Worm (Caenorhabditis elegans): Measurements from ENCODE around the gene C17A2.3.

The C17A2.3 gene

ce11 chrII:3808104-3808503 lies 35.3 kb upstream of the C17A2.3 start, which contains the start of gene F54D10.5 (continued):
- TF ChIP-seq ceh-16 (tag; optimal IDR thresholded peaks at IDR 0.05) (peak; percentile 1), nhr-237 (tag; optimal IDR thresholded peaks at IDR 0.05) (peak; percentile 22), gmeb-1 (tag; optimal IDR thresholded peaks at IDR 0.05) (peak; percentile 95), crh-2 (tag; optimal IDR thresholded peaks at IDR 0.05) (peak; percentile 83), lsy-2 (tag; optimal IDR thresholded peaks at IDR 0.05) (peak; percentile 69 to 88), blmp-1 (tag; optimal IDR thresholded peaks at IDR 0.05; ENCODE audit: insufficient read depth) (no peak), lin-39 (tag; optimal IDR thresholded peaks at IDR 0.05) (no peak), alr-1 (tag; optimal IDR thresholded peaks at IDR 0.05) (no peak), ama-1 (optimal IDR thresholded peaks at IDR 0.05) (no peak), nhr-10 (tag; optimal IDR thresholded peaks at IDR 0.05) (peak; percentile 4), Y55F3AM.14 (GFP tag; optimal IDR thresholded peaks at IDR 0.05) (no peak), sma-9 (GFP tag; optimal IDR thresholded peaks at IDR 0.05) (peak; percentile 84), sma-9 (tag; optimal IDR thresholded peaks at IDR 0.05) (no peak), sma-3 (GFP tag; optimal IDR thresholded peaks at IDR 0.05) (peak; percentile 82), unc-55 (GFP tag; optimal IDR thresholded peaks at IDR 0.05) (peak; percentile 87), unc-39 (tag; optimal IDR thresholded peaks at IDR 0.05) (no peak)

ce11 chrII:3808643-3809042 lies 34.8 kb upstream of the C17A2.3 start:
- TF ChIP-seq blmp-1 (tag; optimal IDR thresholded peaks at IDR 0.05; ENCODE audit: insufficient read depth) (no peak), fos-1 (tag; optimal IDR thresholded peaks at IDR 0.05) (no peak), nhr-77 (tag; optimal IDR thresholded peaks at IDR 0.05) (no peak), alr-1 (tag; optimal IDR thresholded peaks at IDR 0.05) (no peak), ztf-1 (GFP tag; conservative IDR thresholded peaks at IDR 0.05) (no peak), nhr-129 (tag; optimal IDR thresholded peaks at IDR 0.05) (no peak), crh-2 (tag; optimal IDR thresholded peaks at IDR 0.05) (no peak), mab-5 (tag; optimal IDR thresholded peaks at IDR 0.05) (no peak), mdl-1 (tag; optimal IDR thresholded peaks at IDR 0.05) (no peak), zag-1 (tag; optimal IDR thresholded peaks at IDR 0.05) (no peak), nhr-11 (tag; optimal IDR thresholded peaks at IDR 0.05) (no peak), unc-39 (tag; optimal IDR thresholded peaks at IDR 0.05) (no peak), snpc-4 (tag; optimal IDR thresholded peaks at IDR 0.05) (no peak)

ce11 chrII:3810550-3810949 lies 32.9 kb upstream of the C17A2.3 start:
- TF ChIP-seq F13H6.1 (tag; optimal IDR thresholded peaks at IDR 0.05) (peak; percentile 70), Y55F3AM.14 (GFP tag; optimal IDR thresholded peaks at IDR 0.05) (no peak), gmeb-1 (tag; optimal IDR thresholded peaks at IDR 0.05) (peak; percentile 40), ceh-82 (tag; optimal IDR thresholded peaks at IDR 0.05) (no peak), ama-1 (optimal IDR thresholded peaks at IDR 0.05) (no peak), unc-39 (tag; optimal IDR thresholded peaks at IDR 0.05) (no peak), crh-2 (tag; optimal IDR thresholded peaks at IDR 0.05) (peak; percentile 61), R02D3.7 (tag; optimal IDR thresholded peaks at IDR 0.05) (no peak), unc-55 (GFP tag; optimal IDR thresholded peaks at IDR 0.05) (peak; percentile 40), lin-13 (GFP tag; optimal IDR thresholded peaks at IDR 0.05) (peak; percentile 39), ceh-16 (tag; optimal IDR thresholded peaks at IDR 0.05) (no peak), zag-1 (tag; optimal IDR thresholded peaks at IDR 0.05) (no peak), mbf-1 (tag; optimal IDR thresholded peaks at IDR 0.05) (no peak), nhr-21 (tag; optimal IDR thresholded peaks at IDR 0.05) (no peak), ztf-1 (GFP tag; conservative IDR thresholded peaks at IDR 0.05) (no peak), nhr-23 (tag; optimal IDR thresholded peaks at IDR 0.05) (no peak), sem-4 (tag; optimal IDR thresholded peaks at IDR 0.05) (no peak), lin-11 (tag; optimal IDR thresholded peaks at IDR 0.05) (no peak), nhr-129 (tag; optimal IDR thresholded peaks at IDR 0.05) (no peak), egl-27 (tag; optimal IDR thresholded peaks at IDR 0.05) (no peak), skn-1 (tag; optimal IDR thresholded peaks at IDR 0.05) (no peak), peb-1 (tag; optimal IDR thresholded peaks at IDR 0.05) (no peak), fos-1 (tag; optimal IDR thresholded peaks at IDR 0.05) (peak; percentile 44), snpc-4 (tag; optimal IDR thresholded peaks at IDR 0.05) (no peak), blmp-1 (tag; optimal IDR thresholded peaks at IDR 0.05; ENCODE audit: insufficient read depth) (no peak), sma-9 (GFP tag; optimal IDR thresholded peaks at IDR 0.05) (peak; percentile 10), sma-9 (tag; optimal IDR thresholded peaks at IDR 0.05) (no peak), C34F6.9 (tag; optimal IDR thresholded peaks at IDR 0.05) (peak; percentile 68), sma-3 (GFP tag; optimal IDR thresholded peaks at IDR 0.05) (peak; percentile 23), mab-5 (tag; optimal IDR thresholded peaks at IDR 0.05) (no peak), aly-2 (tag; optimal IDR thresholded peaks at IDR 0.05) (no peak), nhr-10 (tag; optimal IDR thresholded peaks at IDR 0.05) (no peak), nhr-77 (tag; optimal IDR thresholded peaks at IDR 0.05) (no peak), nhr-11 (tag; optimal IDR thresholded peaks at IDR 0.05) (no peak), nhr-12 (tag; optimal IDR thresholded peaks at IDR 0.05) (no peak), unc-62 (GFP tag; optimal IDR thresholded peaks at IDR 0.05) (no peak), ZK546.5 (tag; optimal IDR thresholded peaks at IDR 0.05) (no peak), alr-1 (tag; optimal IDR thresholded peaks at IDR 0.05) (no peak), lin-39 (tag; optimal IDR thresholded peaks at IDR 0.05) (no peak), elt-1 (tag; optimal IDR thresholded peaks at IDR 0.05) (no peak), nhr-237 (tag; optimal IDR thresholded peaks at IDR 0.05) (no peak), ztf-4 (tag; optimal IDR thresholded peaks at IDR 0.05) (no peak), nhr-6 (tag; optimal IDR thresholded peaks at IDR 0.05) (no peak), mdl-1 (tag; optimal IDR thresholded peaks at IDR 0.05) (no peak), nhr-25 (tag; optimal IDR thresholded peaks at IDR 0.05) (no peak), elt-3 (tag; optimal IDR thresholded peaks at IDR 0.05) (no peak), lsy-2 (tag; optimal IDR thresholded peaks at IDR 0.05) (peak in 1 of 2 experiments; percentile 59)
